Worm (Caenorhabditis elegans) whole organism, L3 larva: Measurements from ENCODE around the gene ulp-1.

Experiments used
- aly-2 ChIP-seq: fragments of 150-350 bp; optimal IDR thresholded peaks from 2 replicates; lab custom pipeline; 2014; ENCODE audit warnings: missing biosample characterization, missing genetic modification characterization
- ama-1 ChIP-seq: fragments of 150-350 bp; optimal IDR thresholded peaks from 2 replicates; lab custom pipeline; 2018
- jun-1 ChIP-seq: fragments of 150-350 bp; optimal IDR thresholded peaks from 2 replicates; lab custom pipeline; 2014; ENCODE audit warnings: missing biosample characterization, missing genetic modification reagents, missing genetic modification characterization
- nhr-11 ChIP-seq: fragments of 150-350 bp; optimal IDR thresholded peaks from 2 replicates; lab custom pipeline; 2014; ENCODE audit warnings: missing biosample characterization, missing genetic modification characterization
- nhr-25 ChIP-seq: sonication (generic microtip); optimal IDR thresholded peaks from 2 replicates; lab custom pipeline; 2017; ENCODE audit warnings: missing biosample characterization, missing genetic modification characterization
- zag-1 ChIP-seq: fragments of 150-350 bp; optimal IDR thresholded peaks from 2 replicates; lab custom pipeline; 2014; ENCODE audit warnings: missing biosample characterization, missing genetic modification characterization
- ztf-4 ChIP-seq: fragments of 150-350 bp; optimal IDR thresholded peaks from 2 replicates; lab custom pipeline; 2014; ENCODE audit warnings: missing biosample characterization, missing genetic modification characterization

- TF ChIP-seq aly-2, result no peak
- TF ChIP-seq ztf-4 (tag; lab: Kevin White, UChicago), result no peak
- TF ChIP-seq jun-1 (tag; lab: Kevin White, UChicago), result no peak
- no peak for TF ChIP-seq ama-1 (lab: Kevin White, UChicago)
- TF ChIP-seq zag-1 (tag; lab: Kevin White, UChicago), result no peak
- TF ChIP-seq nhr-25 (tag; lab: Kevin White, UChicago), result no peak
- no peak for TF ChIP-seq nhr-11
Measured at ce11 chrIII:5203310-5203709, 33.7 kb upstream of the ulp-1 start.
